Worm (Caenorhabditis elegans): Measurements from ENCODE around the gene odr-7.

The odr-7 gene

ce11 chrX:12435246-12435645 is 26.2 kb downstream of the odr-7 start:
- no peak for TF ChIP-seq ceh-36 (tag; optimal IDR thresholded peaks at IDR 0.05)
- no peak for TF ChIP-seq tra-4 (tag; optimal IDR thresholded peaks at IDR 0.05)
- no peak for TF ChIP-seq hmbx-1 (tag; optimal IDR thresholded peaks at IDR 0.05)
- TF ChIP-seq tbx-37 (GFP tag; conservative IDR thresholded peaks at IDR 0.05) = no peak

ce11 chrX:12434086-12434485 is 27.4 kb downstream of the odr-7 start, which contains the start of gene tsct-1:
Gene tsct-1, plus strand, starts transcription at chrX:12434097.
- no peak for TF ChIP-seq B0310.2 (tag; optimal IDR thresholded peaks at IDR 0.05)
- TF ChIP-seq ama-1 (optimal IDR thresholded peaks at IDR 0.05) = no peak
- TF ChIP-seq tbx-11 (GFP tag; IDR thresholded peaks at IDR 0.05) = no peak
- no peak for TF ChIP-seq tbx-37 (GFP tag; conservative IDR thresholded peaks at IDR 0.05)
- TF ChIP-seq hmg-4 (GFP tag; optimal IDR thresholded peaks at IDR 0.05) = no peak
- TF ChIP-seq ets-7 (tag; optimal IDR thresholded peaks at IDR 0.05) = no peak
- TF ChIP-seq scrt-1 (GFP tag; IDR thresholded peaks at IDR 0.05) = no peak
- no peak for TF ChIP-seq F13C5.2 (tag; optimal IDR thresholded peaks at IDR 0.05)
- no peak for TF ChIP-seq hnd-1 (tag; optimal IDR thresholded peaks at IDR 0.05)

DNA sequence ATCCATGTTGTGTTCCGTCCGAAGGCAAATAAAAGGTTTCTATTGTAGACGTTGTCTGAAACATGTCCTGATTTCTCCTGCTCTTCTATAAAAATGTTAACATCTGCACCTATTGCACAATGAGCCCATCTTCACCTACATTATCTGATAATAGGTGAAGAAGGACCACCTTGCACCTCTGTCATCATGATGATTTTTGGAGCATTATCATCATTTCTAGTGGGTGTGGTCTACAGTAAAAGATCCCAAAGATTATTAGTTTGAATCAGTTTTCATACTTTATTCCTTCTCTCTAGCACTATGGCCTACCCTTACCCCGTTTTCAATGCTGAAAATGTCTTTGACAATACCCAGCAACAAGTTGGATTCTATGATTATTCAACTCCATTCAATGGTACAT is 31.1 kb downstream of the odr-7 start, which contains the start of gene med-1:
Gene med-1, plus strand, starts transcription at position 301 of the 400 bp plus-strand sequence.
- TF ChIP-seq ets-7 (tag; optimal IDR thresholded peaks at IDR 0.05) = no peak
- TF ChIP-seq tbx-37 (GFP tag; conservative IDR thresholded peaks at IDR 0.05) = no peak
- TF ChIP-seq sea-1 (GFP tag; conservative IDR thresholded peaks at IDR 0.05) = no peak
- TF ChIP-seq tra-4 (tag; optimal IDR thresholded peaks at IDR 0.05) = no peak
- no peak for TF ChIP-seq ceh-13 (GFP tag; optimal IDR thresholded peaks at IDR 0.05)
- TF ChIP-seq hmg-4 (GFP tag; optimal IDR thresholded peaks at IDR 0.05) = no peak
- no peak for TF ChIP-seq flt-1 (GFP tag; IDR thresholded peaks at IDR 0.05)

DNA sequence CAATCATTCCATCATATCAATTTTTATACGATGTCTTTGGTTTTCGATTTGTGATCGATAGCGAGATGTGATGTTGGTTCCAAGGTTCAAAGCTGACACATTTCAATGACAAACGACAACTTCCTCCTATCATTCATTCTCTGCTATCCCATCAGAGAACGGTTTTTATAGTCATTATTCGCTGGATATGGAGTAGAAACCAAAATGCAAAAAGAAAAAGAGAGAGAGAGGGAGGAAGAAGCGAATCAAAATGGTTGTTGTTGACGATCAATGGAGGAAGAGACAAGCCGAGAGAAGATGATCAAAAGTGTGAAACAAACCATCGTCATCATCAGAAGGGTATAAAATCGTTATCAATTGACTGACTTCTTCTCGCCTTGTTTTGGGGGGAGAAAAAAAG is 36.0 kb downstream of the odr-7 start, which contains the start of gene T24D3.2:
Gene T24D3.2, plus strand, starts transcription at position 304 of the 400 bp plus-strand sequence.
- TF ChIP-seq tbx-37 (GFP tag; conservative IDR thresholded peaks at IDR 0.05) = no peak
- no peak for TF ChIP-seq ceh-36 (tag; optimal IDR thresholded peaks at IDR 0.05)
- no peak for TF ChIP-seq hmbx-1 (tag; optimal IDR thresholded peaks at IDR 0.05)

ce11 chrX:12422580-12422979 is 38.9 kb downstream of the odr-7 start:
- no peak for TF ChIP-seq ets-7 (tag; optimal IDR thresholded peaks at IDR 0.05)

ce11 chrX:12415832-12416231 is 45.6 kb downstream of the odr-7 start:
- TF ChIP-seq B0310.2 (tag; optimal IDR thresholded peaks at IDR 0.05) = no peak
- no peak for TF ChIP-seq hmbx-1 (tag; optimal IDR thresholded peaks at IDR 0.05)

DNA sequence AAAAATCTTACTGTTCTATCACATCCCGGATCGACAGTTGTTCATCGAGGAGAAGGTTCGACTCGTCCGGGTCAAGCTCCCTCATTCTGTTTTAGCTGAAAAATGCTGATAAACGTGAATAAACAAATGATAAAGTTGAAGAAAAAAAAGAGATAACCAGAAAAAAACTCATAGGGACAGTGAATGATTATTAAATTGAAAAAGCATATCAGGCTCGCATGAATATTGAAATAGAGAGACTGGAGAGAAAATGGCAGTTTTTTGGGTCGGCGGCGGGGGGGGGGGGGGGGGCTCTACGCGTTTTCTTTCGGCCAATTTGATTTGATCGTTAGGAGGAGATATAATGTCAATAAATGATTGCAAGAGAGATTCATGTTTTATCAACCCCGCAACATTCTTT is 47.5 kb downstream of the odr-7 start, which contains the start of gene lin-2:
Gene lin-2, minus strand, starts transcription at position 101 of the 400 bp plus-strand sequence.
- TF ChIP-seq scrt-1 (GFP tag; IDR thresholded peaks at IDR 0.05) (no peak), tra-4 (tag; optimal IDR thresholded peaks at IDR 0.05) (no peak), F13C5.2 (tag; optimal IDR thresholded peaks at IDR 0.05) (no peak), tbx-11 (GFP tag; IDR thresholded peaks at IDR 0.05) (no peak), hnd-1 (tag; optimal IDR thresholded peaks at IDR 0.05) (no peak), aly-1 (tag; optimal IDR thresholded peaks at IDR 0.05) (no peak), B0310.2 (tag; optimal IDR thresholded peaks at IDR 0.05) (no peak), ets-7 (tag; optimal IDR thresholded peaks at IDR 0.05) (no peak), ceh-36 (tag; optimal IDR thresholded peaks at IDR 0.05) (no peak), sea-1 (GFP tag; conservative IDR thresholded peaks at IDR 0.05) (no peak), pes-1 (GFP tag; IDR thresholded peaks at IDR 0.05) (no peak), ceh-13 (GFP tag; optimal IDR thresholded peaks at IDR 0.05) (no peak), hmg-4 (GFP tag; optimal IDR thresholded peaks at IDR 0.05) (no peak), ama-1 (optimal IDR thresholded peaks at IDR 0.05) (no peak), flt-1 (GFP tag; IDR thresholded peaks at IDR 0.05) (no peak), hmbx-1 (tag; optimal IDR thresholded peaks at IDR 0.05) (no peak)

Data from whole organism, early embryonic.